Fruit fly (Drosophila melanogaster) whole organism, embryonic: ENCODE measurements around the gene Rdh.

Source experiments
- B-H2 ChIP-seq: fragments of 200-800 bp; sonication (Bioruptor generic); optimal IDR thresholded peaks from 2 replicates; lab custom pipeline; 2018; ENCODE audit warnings: missing biosample characterization, mild to moderate bottlenecking, missing genetic modification characterization
- Bdp1 ChIP-seq: fragments of 200-800 bp; sonication (Bioruptor generic); optimal IDR thresholded peaks from 3 replicates; lab custom pipeline; 2016; ENCODE audit warnings: missing biosample characterization, missing genetic modification characterization
- CG10147 ChIP-seq: fragments of 200-800 bp; sonication (Bioruptor generic); optimal IDR thresholded peaks from 2 replicates; lab custom pipeline; 2019; ENCODE audit warnings: missing biosample characterization, mild to moderate bottlenecking, missing genetic modification characterization, moderate library complexity
- CG12391 ChIP-seq: fragments of 200-800 bp; sonication (Bioruptor generic); optimal IDR thresholded peaks from 3 replicates; lab custom pipeline; 2018; ENCODE audit warnings: missing biosample characterization, mild to moderate bottlenecking, missing genetic modification characterization, moderate library complexity
- CG14667 ChIP-seq: fragments of 200-800 bp; sonication (Bioruptor generic); IDR thresholded peaks from 2 replicates; pipeline ENCODE4 v1.3.6; 2022; ENCODE audit warnings: missing biosample characterization, missing genetic modification characterization
- CG15514 ChIP-seq: fragments of 200-800 bp; sonication (Bioruptor generic); optimal IDR thresholded peaks from 3 replicates; lab custom pipeline; 2017; ENCODE audit warnings: missing biosample characterization, missing genetic modification characterization, mild to moderate bottlenecking, moderate library complexity, missing genetic modification reagents
- CG1647 ChIP-seq: fragments of 200-800 bp; sonication (Bioruptor generic); optimal IDR thresholded peaks from 3 replicates; lab custom pipeline; 2016; ENCODE audit warnings: missing biosample characterization, missing genetic modification characterization
- CG16813 ChIP-seq: fragments of 200-800 bp; sonication (Bioruptor generic); IDR thresholded peaks from 3 replicates; pipeline ENCODE4 v1.3.6; 2022; ENCODE audit warnings: missing biosample characterization, missing genetic modification characterization; ENCODE audit not compliant: partially characterized antibody
- CG17328 ChIP-seq: fragments of 200-800 bp; sonication (Bioruptor generic); IDR thresholded peaks from 2 replicates; pipeline ENCODE4 v1.3.6; 2022; ENCODE audit warnings: missing biosample characterization, missing genetic modification characterization
- CG17568 ChIP-seq: fragments of 200-800 bp; sonication (Bioruptor generic); optimal IDR thresholded peaks from 2 replicates; lab custom pipeline; 2018; ENCODE audit warnings: missing biosample characterization, mild to moderate bottlenecking, missing genetic modification characterization, moderate library complexity
- CG30431 ChIP-seq: fragments of 200-800 bp; sonication (Bioruptor generic); optimal IDR thresholded peaks from 2 replicates; lab custom pipeline; 2017; ENCODE audit warnings: missing biosample characterization, missing genetic modification characterization
- CG3847 ChIP-seq: fragments of 200-800 bp; sonication (Bioruptor generic); IDR thresholded peaks from 2 replicates; pipeline ENCODE4 v1.3.6; 2022; ENCODE audit warnings: missing biosample characterization, missing genetic modification characterization
- CG4360 ChIP-seq: fragments of 200-800 bp; sonication (Bioruptor generic); IDR thresholded peaks from 2 replicates; pipeline ENCODE4 v1.3.6; 2022; ENCODE audit warnings: missing biosample characterization, missing genetic modification characterization
- CG43689 ChIP-seq: fragments of 200-800 bp; sonication (Bioruptor generic); IDR thresholded peaks from 2 replicates; pipeline ENCODE4 v1.3.6; 2022; ENCODE audit warnings: missing biosample characterization, missing genetic modification characterization
- CG4404 ChIP-seq: fragments of 200-800 bp; sonication (Bioruptor generic); IDR thresholded peaks from 2 replicates; pipeline ENCODE4 v1.3.6; 2022; ENCODE audit warnings: missing biosample characterization, missing genetic modification characterization
- CG4854 ChIP-seq: fragments of 200-800 bp; sonication (Bioruptor generic); optimal IDR thresholded peaks from 2 replicates; lab custom pipeline; 2016; ENCODE audit warnings: missing biosample characterization, missing genetic modification characterization, inconsistent platforms
- CG5180 ChIP-seq: fragments of 200-800 bp; sonication (Bioruptor generic); optimal IDR thresholded peaks from 3 replicates; lab custom pipeline; 2017; ENCODE audit warnings: missing biosample characterization, missing genetic modification characterization, mild to moderate bottlenecking, moderate library complexity, missing genetic modification reagents
- CG6175 ChIP-seq: fragments of 200-800 bp; sonication (Bioruptor generic); IDR thresholded peaks from 3 replicates; pipeline ENCODE4 v1.3.6; 2022; ENCODE audit warnings: missing biosample characterization, missing genetic modification characterization
- CG8281 ChIP-seq: fragments of 200-800 bp; sonication (Bioruptor generic); optimal IDR thresholded peaks from 2 replicates; lab custom pipeline; 2018; ENCODE audit warnings: missing biosample characterization, mild to moderate bottlenecking, missing genetic modification characterization, moderate library complexity
- CG9609 ChIP-seq: fragments of 200-800 bp; sonication (Bioruptor generic); optimal IDR thresholded peaks from 3 replicates; lab custom pipeline; 2016; ENCODE audit warnings: missing biosample characterization, missing genetic modification characterization
- Dip2 ChIP-seq: fragments of 200-800 bp; sonication (Bioruptor generic); IDR thresholded peaks from 2 replicates; pipeline ENCODE4 v1.3.6; 2022; ENCODE audit warnings: missing biosample characterization, missing genetic modification characterization
- Dp ChIP-seq: fragments of 200-800 bp; sonication (Bioruptor generic); optimal IDR thresholded peaks from 2 replicates; lab custom pipeline; 2018; ENCODE audit warnings: missing biosample characterization, mild to moderate bottlenecking, missing genetic modification characterization, moderate library complexity
- HHEX ChIP-seq: fragments of 200-800 bp; sonication (Bioruptor generic); optimal IDR thresholded peaks from 3 replicates; lab custom pipeline; 2017; ENCODE audit warnings: missing biosample characterization, mild to moderate bottlenecking, missing genetic modification characterization, missing genetic modification reagents
- Hr51 ChIP-seq, 2 experiments: fragments of 200-800 bp; sonication (Bioruptor generic); optimal IDR thresholded peaks; 2 replicates in 1 of 2; 3 replicates in 1 of 2; lab custom pipeline; 2016 to 2018; ENCODE audit warnings: missing biosample characterization in 2 of 2, missing genetic modification characterization in 2 of 2, mild to moderate bottlenecking in 1 of 2, moderate library complexity in 1 of 2
- ato ChIP-seq: fragments of 200-800 bp; sonication (Bioruptor generic); IDR thresholded peaks from 2 replicates; pipeline ENCODE4 v1.3.6; 2022; ENCODE audit warnings: missing biosample characterization, missing genetic modification characterization; ENCODE audit not compliant: partially characterized antibody
- bowl ChIP-seq: fragments of 200-800 bp; sonication (Bioruptor generic); IDR thresholded peaks from 2 replicates; pipeline ENCODE4 v1.3.6; 2022; ENCODE audit warnings: missing biosample characterization, missing genetic modification characterization
- cato ChIP-seq: fragments of 200-800 bp; sonication (Bioruptor generic); optimal IDR thresholded peaks from 2 replicates; lab custom pipeline; 2016; ENCODE audit warnings: missing biosample characterization, missing genetic modification characterization, borderline replicate concordance
- cg ChIP-seq: fragments of 200-800 bp; sonication (Bioruptor generic); optimal IDR thresholded peaks from 3 replicates; lab custom pipeline; 2019; ENCODE audit warnings: missing biosample characterization, mild to moderate bottlenecking, missing genetic modification characterization, moderate library complexity
- da ChIP-seq: fragments of 200-800 bp; sonication (Bioruptor generic); optimal IDR thresholded peaks from 2 replicates; lab custom pipeline; 2016; ENCODE audit warnings: missing biosample characterization, missing genetic modification characterization
- dm ChIP-seq: fragments of 200-800 bp; sonication (Bioruptor generic); optimal IDR thresholded peaks from 3 replicates; lab custom pipeline; 2016; ENCODE audit warnings: missing biosample characterization, missing genetic modification characterization
- dmrt99B ChIP-seq: fragments of 200-800 bp; sonication (Bioruptor generic); optimal IDR thresholded peaks from 2 replicates; lab custom pipeline; 2018; ENCODE audit warnings: missing biosample characterization, mild to moderate bottlenecking, missing genetic modification characterization, moderate library complexity
- emc ChIP-seq: fragments of 200-800 bp; sonication (Bioruptor generic); optimal IDR thresholded peaks from 2 replicates; lab custom pipeline; 2016; ENCODE audit warnings: missing biosample characterization, missing genetic modification characterization
- ewg ChIP-seq: fragments of 200-800 bp; sonication (Bioruptor generic); optimal IDR thresholded peaks from 3 replicates; lab custom pipeline; 2017; ENCODE audit warnings: mild to moderate bottlenecking, missing biosample characterization, missing genetic modification reagents, missing genetic modification characterization
- fd96Cb ChIP-seq: fragments of 200-800 bp; sonication (Bioruptor generic); optimal IDR thresholded peaks from 2 replicates; lab custom pipeline; 2018; ENCODE audit warnings: missing biosample characterization, mild to moderate bottlenecking, missing genetic modification characterization, moderate library complexity
- gsb ChIP-seq: fragments of 200-800 bp; sonication (Bioruptor generic); IDR thresholded peaks from 2 replicates; pipeline ENCODE4 v1.3.6; 2022; ENCODE audit warnings: missing biosample characterization, missing genetic modification characterization
- insv ChIP-seq, 2 experiments: fragments of 200-800 bp; sonication (Bioruptor generic); optimal IDR thresholded peaks; 3 replicates each; lab custom pipeline; 2016 to 2018; ENCODE audit warnings: missing biosample characterization in 2 of 2, missing genetic modification characterization in 2 of 2
- jigr1 ChIP-seq: fragments of 200-800 bp; sonication (Bioruptor generic); IDR thresholded peaks from 3 replicates; pipeline ENCODE4 v1.3.6; 2022; ENCODE audit warnings: missing biosample characterization, missing genetic modification characterization
- kni ChIP-seq: fragments of 200-800 bp; sonication (Bioruptor generic); optimal IDR thresholded peaks from 3 replicates; lab custom pipeline; 2017; ENCODE audit warnings: mild to moderate bottlenecking, missing biosample characterization, missing genetic modification reagents, missing genetic modification characterization
- mld ChIP-seq: fragments of 200-800 bp; sonication (Bioruptor generic); IDR thresholded peaks from 3 replicates; pipeline ENCODE4 v1.3.6; 2022; ENCODE audit warnings: missing biosample characterization, missing genetic modification characterization; ENCODE audit not compliant: partially characterized antibody
- onecut ChIP-seq: fragments of 200-800 bp; sonication (Bioruptor generic); IDR thresholded peaks from 2 replicates; pipeline ENCODE4 v1.3.6; 2022; ENCODE audit warnings: missing biosample characterization, missing genetic modification characterization
- pb ChIP-seq: fragments of 200-800 bp; sonication (Bioruptor generic); optimal IDR thresholded peaks from 3 replicates; lab custom pipeline; 2016; ENCODE audit warnings: missing biosample characterization, missing genetic modification characterization
- phol ChIP-seq: fragments of 200-800 bp; sonication (Bioruptor generic); optimal IDR thresholded peaks from 3 replicates; lab custom pipeline; 2018; ENCODE audit warnings: missing biosample characterization, mild to moderate bottlenecking, missing genetic modification characterization, moderate library complexity
- pita ChIP-seq: fragments of 200-800 bp; sonication (Bioruptor generic); optimal IDR thresholded peaks from 2 replicates; lab custom pipeline; 2017; ENCODE audit warnings: missing biosample characterization, mild to moderate bottlenecking, missing genetic modification characterization
- prd ChIP-seq, 3 experiments: fragments of >200 bp in 2 of 3; fragments of 200-800 bp in 1 of 3; sonication (Bioruptor generic) in 1 of 3; optimal IDR thresholded peaks in 2 of 3; IDR thresholded peaks in 1 of 3; 2 replicates in 2 of 3; 3 replicates in 1 of 3; pipeline versions ENCODE4 v1.3.6 to Lab custom; 2017 to 2022; ENCODE audit warnings: missing biosample characterization in 1 of 3, missing genetic modification characterization in 1 of 3
- scrt ChIP-seq: fragments of 200-800 bp; sonication (Bioruptor generic); optimal IDR thresholded peaks from 2 replicates; lab custom pipeline; 2018; ENCODE audit warnings: missing biosample characterization, mild to moderate bottlenecking, missing genetic modification characterization, moderate library complexity
- sens-2 ChIP-seq: fragments of 200-800 bp; sonication (Bioruptor generic); IDR thresholded peaks from 2 replicates; pipeline ENCODE4 v1.3.6; 2022; ENCODE audit warnings: missing biosample characterization, missing genetic modification characterization
- slou ChIP-seq: fragments of 200-800 bp; sonication (Bioruptor generic); optimal IDR thresholded peaks from 3 replicates; lab custom pipeline; 2016; ENCODE audit warnings: missing biosample characterization, missing genetic modification characterization
- tgo ChIP-seq: fragments of 200-800 bp; sonication (Bioruptor generic); IDR thresholded peaks from 3 replicates; pipeline ENCODE4 v1.3.6; 2022; ENCODE audit warnings: missing biosample characterization, missing genetic modification characterization
- twi ChIP-seq: fragments of 200-800 bp; optimal IDR thresholded peaks from 2 replicates; lab custom pipeline; 2019; ENCODE audit warnings: missing biosample characterization, mild to moderate bottlenecking, missing genetic modification characterization, moderate library complexity
- yki ChIP-seq: fragments of >200 bp; optimal IDR thresholded peaks from 3 replicates; lab custom pipeline; 2018

Rdh gene

DNA sequence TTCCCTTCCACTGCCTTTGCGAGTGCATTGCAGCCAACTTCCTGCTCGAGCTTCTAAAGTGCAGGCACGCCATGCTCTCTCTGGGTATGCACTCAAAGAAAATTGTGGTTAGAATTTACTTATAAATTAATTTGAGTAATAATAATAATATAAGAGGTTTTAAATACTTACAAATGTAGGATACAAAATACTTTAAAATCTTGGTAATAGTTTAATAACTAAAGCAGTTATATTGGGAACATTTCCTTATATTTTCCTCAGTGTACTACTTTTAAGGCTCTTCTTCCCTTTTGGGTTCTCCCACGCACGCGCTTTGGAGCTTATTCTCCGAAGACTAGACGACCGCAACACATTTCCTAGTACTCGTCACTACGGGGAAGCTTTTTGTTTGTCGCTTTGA is 1.3 kb downstream of the Rdh start (continued):
- TF ChIP-seq Dip2 (GFP tag; lab: Robert Waterston, UW), result no peak
- TF ChIP-seq prd (optimal IDR thresholded peaks at IDR 0.05; lab: Kevin White, UChicago), result no peak
- TF ChIP-seq prd (GFP tag; IDR thresholded peaks at IDR 0.05; lab: Robert Waterston, UW), result peak; percentile 67; the same call in 2 of the 3 replicates
- no peak for TF ChIP-seq sens-2
- peak; percentile 68; the same call in 1 of the 2 replicates for TF ChIP-seq bowl
- TF ChIP-seq CG5180, result peak; percentile 54
- TF ChIP-seq ato, result no peak
- peak; percentile 55 for TF ChIP-seq onecut (GFP tag; lab: Robert Waterston, UW)
- TF ChIP-seq CG1647, result no peak
- no peak for TF ChIP-seq cg (GFP tag; lab: Kevin White, UChicago)
- 0 out of 2 replicates have a peak, but pooled peaks have one; percentile 8 for TF ChIP-seq CG43689 (GFP tag; lab: Robert Waterston, UW)
- TF ChIP-seq cato (GFP tag; lab: Kevin White, UChicago), result peak; percentile 18
- TF ChIP-seq CG30431, result peak; percentile 26
- TF ChIP-seq CG3847 (GFP tag; lab: Robert Waterston, UW), result peak; percentile 73
- TF ChIP-seq HHEX, result peak; percentile 82
- peak; percentile 95 for TF ChIP-seq ewg
- peak; percentile 58 for TF ChIP-seq gsb (GFP tag; lab: Robert Waterston, UW)
- TF ChIP-seq pb (GFP tag; lab: Kevin White, UChicago), result no peak
- peak; percentile 83 for TF ChIP-seq fd96Cb (tag; lab: Kevin White, UChicago)
- no peak for TF ChIP-seq CG8281 (tag; lab: Kevin White, UChicago)
- TF ChIP-seq CG12391 (tag; lab: Kevin White, UChicago), result peak; percentile 89
- TF ChIP-seq CG6175 (GFP tag; lab: Robert Waterston, UW), result no peak
- TF ChIP-seq CG17568 (GFP tag; lab: Kevin White, UChicago), result peak; percentile 39
- TF ChIP-seq tgo (GFP tag; lab: Robert Waterston, UW), result peak; percentile 85
- peak; percentile 84 for TF ChIP-seq dmrt99B (tag; lab: Kevin White, UChicago)
- TF ChIP-seq CG10147 (GFP tag; lab: Kevin White, UChicago), result peak; percentile 86
- no peak for TF ChIP-seq Dp
- TF ChIP-seq CG4404 (GFP tag; lab: Robert Waterston, UW), result peak; percentile 50
- no peak for TF ChIP-seq yki (lab: Kevin White, UChicago)
- no peak for TF ChIP-seq da
- peak; percentile 69 for TF ChIP-seq CG14667 (GFP tag; lab: Robert Waterston, UW)
- TF ChIP-seq CG9609 (GFP tag; lab: Kevin White, UChicago), result no peak
- TF ChIP-seq mld, result no peak
- TF ChIP-seq emc (GFP tag; lab: Kevin White, UChicago), result no peak
- peak in 1 of 2 experiments; percentile 37 for TF ChIP-seq insv (GFP tag; optimal IDR thresholded peaks at IDR 0.05; lab: Kevin White, UChicago)
- peak; percentile 78 for TF ChIP-seq CG15514 (GFP tag; lab: Kevin White, UChicago)
- peak; percentile 11 for TF ChIP-seq CG4854 (GFP tag; lab: Kevin White, UChicago)
- TF ChIP-seq CG4360 (GFP tag; lab: Robert Waterston, UW), result no peak
- peak; percentile 78 for TF ChIP-seq scrt (GFP tag; lab: Kevin White, UChicago)
- TF ChIP-seq B-H2, result peak; percentile 76
- TF ChIP-seq twi, result no peak
- TF ChIP-seq slou (GFP tag; lab: Kevin White, UChicago), result peak; percentile 41
- no peak for TF ChIP-seq kni
- no peak for TF ChIP-seq CG16813 (GFP tag; lab: Robert Waterston, UW)
- no peak for TF ChIP-seq Bdp1 (GFP tag; lab: Kevin White, UChicago)
- TF ChIP-seq phol (tag; lab: Kevin White, UChicago), result peak; percentile 84
- no peak for TF ChIP-seq dm (GFP tag; lab: Kevin White, UChicago)
- TF ChIP-seq Hr51 (GFP tag; optimal IDR thresholded peaks at IDR 0.05; lab: Kevin White, UChicago), result peak in 1 of 2 experiments; percentile 91
- peak; percentile 73 for TF ChIP-seq CG17328 (GFP tag; lab: Robert Waterston, UW)
- TF ChIP-seq pita, result no peak
- no peak for TF ChIP-seq jigr1 (GFP tag; lab: Robert Waterston, UW)
